Worm (Caenorhabditis elegans) whole organism, L2 larva: ENCODE measurements around the gene M04D8.8.

ENCODE experiments used
- sem-4 ChIP-seq: fragments of 150-350 bp; optimal IDR thresholded peaks from 2 replicates; lab custom pipeline; 2014; ENCODE audit warnings: missing biosample characterization, missing genetic modification reagents, missing genetic modification characterization
- unc-62 ChIP-seq: fragments of 150-350 bp; optimal IDR thresholded peaks from 2 replicates; lab custom pipeline; 2014; ENCODE audit warnings: missing biosample characterization, missing genetic modification reagents, missing genetic modification characterization

DNA sequence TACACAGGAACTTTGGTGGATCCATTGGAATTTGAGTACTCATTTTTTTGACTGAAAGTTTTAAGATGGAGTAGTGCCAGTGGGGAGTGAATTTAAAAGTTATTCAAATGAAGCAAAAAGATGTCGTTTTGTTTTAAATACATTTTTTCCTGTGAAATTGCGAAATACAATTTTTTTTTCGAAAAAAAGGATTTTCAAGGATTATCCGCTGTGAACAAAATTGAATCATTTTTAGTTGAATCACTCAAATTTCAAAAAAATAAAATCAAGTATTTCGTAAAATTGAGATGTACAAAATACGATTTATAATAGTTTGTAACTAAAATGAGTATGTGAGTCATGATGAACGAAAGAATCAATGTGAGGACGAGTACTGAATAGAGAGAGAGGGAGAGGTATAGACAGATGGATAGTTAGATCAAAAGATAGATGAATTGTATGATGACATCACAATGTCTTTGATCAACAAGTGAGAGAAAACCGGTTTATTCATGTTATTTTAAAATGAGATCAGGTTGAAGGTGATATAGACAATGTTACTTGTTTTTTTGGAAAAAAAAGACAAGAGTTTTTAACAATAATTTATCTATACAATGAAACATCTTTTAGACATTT lies 27.1 kb upstream of the M04D8.8 start, which contains the start of gene C05B5.8:
- TF ChIP-seq unc-62 (GFP tag; lab: Kevin White, UChicago): no peak
- no peak for TF ChIP-seq sem-4 (tag; lab: Kevin White, UChicago)
